Worm (Caenorhabditis elegans) whole organism, late embryonic: ENCODE measurements around the gene Y57G7A.11.

ENCODE experiments used
- ceh-18 ChIP-seq: sonication (generic microtip); optimal IDR thresholded peaks from 2 replicates; lab custom pipeline; 2016; ENCODE audit warnings: missing genetic modification characterization, missing compliant biosample characterization
- ceh-22 ChIP-seq: sonication (generic microtip); optimal IDR thresholded peaks from 2 replicates; lab custom pipeline; 2017; ENCODE audit warnings: missing biosample characterization, missing genetic modification characterization
- ceh-24 ChIP-seq: sonication (generic microtip); optimal IDR thresholded peaks from 2 replicates; lab custom pipeline; 2016; ENCODE audit warnings: mild to moderate bottlenecking, missing genetic modification characterization, missing compliant biosample characterization
- ceh-48 ChIP-seq: sonication (generic microtip); optimal IDR thresholded peaks from 2 replicates; lab custom pipeline; 2016; ENCODE audit warnings: missing genetic modification characterization, inconsistent platforms, missing compliant biosample characterization
- fkh-10 ChIP-seq: fragments of 150-350 bp; optimal IDR thresholded peaks from 2 replicates; lab custom pipeline; 2014; ENCODE audit warnings: missing biosample characterization, missing genetic modification reagents, missing genetic modification characterization
- gmeb-2 ChIP-seq: sonication (generic microtip); optimal IDR thresholded peaks from 2 replicates; lab custom pipeline; 2016; ENCODE audit warnings: missing genetic modification characterization, inconsistent platforms, missing compliant biosample characterization
- hlh-6 ChIP-seq: sonication (generic microtip); optimal IDR thresholded peaks from 2 replicates; lab custom pipeline; 2016; ENCODE audit warnings: missing genotype, missing genetic modification characterization, missing compliant biosample characterization
- nhr-11 ChIP-seq: fragments of 150-350 bp; optimal IDR thresholded peaks from 2 replicates; lab custom pipeline; 2014; ENCODE audit warnings: missing biosample characterization, missing genetic modification characterization
- pag-3 ChIP-seq: sonication (generic microtip); optimal IDR thresholded peaks from 2 replicates; lab custom pipeline; 2016; ENCODE audit warnings: missing compliant biosample characterization, missing genetic modification characterization, borderline replicate concordance
- pat-9 ChIP-seq: fragments of 200-800 bp; sonication (Bioruptor generic); optimal IDR thresholded peaks from 2 replicates; lab custom pipeline; 2018; ENCODE audit warnings: mild to moderate bottlenecking, missing genetic modification characterization, moderate library complexity, missing compliant biosample characterization
- pha-4 ChIP-seq: fragments of 150-350 bp; optimal IDR thresholded peaks from 2 replicates; lab custom pipeline; 2018; ENCODE audit warnings: missing biosample characterization, missing genetic modification reagents, missing genetic modification characterization
- rnt-1 ChIP-seq: sonication (generic microtip); optimal IDR thresholded peaks from 2 replicates; lab custom pipeline; 2016; ENCODE audit warnings: missing genetic modification characterization, missing compliant biosample characterization
- tbx-2 ChIP-seq: sonication (generic microtip); optimal IDR thresholded peaks from 2 replicates; lab custom pipeline; 2016; ENCODE audit warnings: missing genetic modification characterization, missing compliant biosample characterization

DNA sequence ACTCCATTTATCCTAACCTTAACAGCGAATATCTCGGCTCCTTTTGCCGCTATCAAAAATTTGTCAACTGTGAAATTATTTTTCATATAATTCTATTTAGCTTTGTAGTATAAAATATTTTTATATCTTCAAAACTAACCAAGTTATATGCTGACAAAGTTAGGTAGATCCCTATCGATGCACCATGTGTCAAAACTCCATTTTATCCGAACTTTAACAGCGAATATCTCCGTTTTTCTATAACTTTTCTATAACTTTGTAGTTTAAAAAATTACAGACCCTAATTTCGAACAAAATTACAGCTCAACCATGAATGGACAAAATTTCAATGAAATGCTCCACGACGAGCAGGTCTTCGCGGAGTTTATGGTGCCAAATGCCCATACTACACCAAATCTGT, 19.1 kb upstream of the Y57G7A.11 start, which contains the start of gene Y57G7A.2:
- TF ChIP-seq ceh-18 (tag; lab: Kevin White, UChicago) (no peak), fkh-10 (GFP tag; lab: Kevin White, UChicago) (no peak), pag-3 (no peak), gmeb-2 (tag; lab: Kevin White, UChicago) (no peak), pat-9 (no peak), hlh-6 (tag; lab: Kevin White, UChicago) (no peak), ceh-24 (tag; lab: Kevin White, UChicago) (no peak), rnt-1 (no peak), tbx-2 (tag; lab: Kevin White, UChicago) (no peak), nhr-11 (tag; lab: Kevin White, UChicago) (no peak), ceh-48 (no peak), ceh-22 (tag; lab: Kevin White, UChicago) (no peak), pha-4 (tag; lab: Kevin White, UChicago) (no peak)
